Worm (Caenorhabditis elegans) whole organism, young adult: Measurements from ENCODE around the gene nrde-4.

Source experiments
- B0336.3 ChIP-seq: fragments of 200-800 bp; sonication (Bioruptor generic); IDR thresholded peaks from 2 replicates; pipeline ENCODE4 v1.3.6; 2022; ENCODE audit warnings: missing genetic modification characterization, missing compliant biosample characterization
- die-1 ChIP-seq: sonication (generic microtip); optimal IDR thresholded peaks from 2 replicates; lab custom pipeline; 2016; ENCODE audit warnings: missing genotype, mild to moderate bottlenecking, missing genetic modification characterization, missing compliant biosample characterization
- lin-35 ChIP-seq, 3 experiments: fragments of 150-350 bp in 2 of 3; sonication (generic microtip) in 1 of 3; optimal IDR thresholded peaks; 2 replicates each; lab custom pipeline; 2014 to 2018; ENCODE audit warnings: missing biosample characterization in 3 of 3, missing genetic modification characterization in 3 of 3, missing genetic modification reagents in 3 of 3
- tbx-9 ChIP-seq: sonication (generic microtip); optimal IDR thresholded peaks from 2 replicates; lab custom pipeline; 2016; ENCODE audit warnings: borderline replicate concordance, missing genetic modification characterization, inconsistent platforms, missing compliant biosample characterization

DNA sequence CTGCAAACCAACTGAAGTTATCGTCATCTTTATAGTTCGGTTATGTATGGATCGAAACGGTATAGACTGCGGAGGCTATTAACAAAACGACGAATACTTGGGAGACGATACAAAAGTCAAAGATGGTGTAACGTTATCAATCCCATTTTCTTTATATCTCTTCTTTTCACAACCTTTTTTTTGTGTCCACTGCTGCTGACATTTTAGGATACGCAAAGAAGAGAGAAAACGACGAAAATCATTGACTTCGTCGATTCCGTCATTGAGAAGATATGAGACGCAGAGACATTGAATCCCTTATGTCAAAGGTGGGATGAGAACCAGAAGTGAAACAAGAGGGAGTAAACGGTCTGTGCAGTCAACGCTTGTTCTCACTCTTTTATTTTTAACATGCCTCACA is 2.9 kb downstream of the nrde-4 start, which contains the start of gene cima-1:
- TF ChIP-seq tbx-9 (no peak), die-1 (no peak), B0336.3 (GFP tag; lab: Robert Waterston, UW) (no peak), lin-35 (GFP tag; optimal IDR thresholded peaks at IDR 0.05; lab: Kevin White, UChicago) (no peak)
